Worm (Caenorhabditis elegans) whole organism, L2 larva: ENCODE measurements around the gene H41C03.2.

Experiments used
- C34F6.9 ChIP-seq: fragments of 150-350 bp; optimal IDR thresholded peaks from 2 replicates; lab custom pipeline; 2014; ENCODE audit warnings: missing biosample characterization, missing genetic modification characterization
- F13H6.1 ChIP-seq: sonication (generic microtip); optimal IDR thresholded peaks from 2 replicates; lab custom pipeline; 2016; ENCODE audit warnings: missing genetic modification characterization, missing compliant biosample characterization
- R02D3.7 ChIP-seq: fragments of 150-350 bp; optimal IDR thresholded peaks from 2 replicates; lab custom pipeline; 2014; ENCODE audit warnings: missing biosample characterization, missing genetic modification characterization
- Y55F3AM.14 ChIP-seq: fragments of 200-800 bp; sonication (Bioruptor generic); optimal IDR thresholded peaks from 2 replicates; lab custom pipeline; 2018; ENCODE audit warnings: mild to moderate bottlenecking, missing genetic modification characterization, missing compliant biosample characterization
- ZK546.5 ChIP-seq: sonication (generic microtip); optimal IDR thresholded peaks from 2 replicates; lab custom pipeline; 2017; ENCODE audit warnings: missing biosample characterization, missing genetic modification characterization
- alr-1 ChIP-seq: fragments of 150-350 bp; optimal IDR thresholded peaks from 2 replicates; lab custom pipeline; 2014; ENCODE audit warnings: missing biosample characterization, missing genetic modification characterization
- aly-2 ChIP-seq: fragments of 150-350 bp; optimal IDR thresholded peaks from 2 replicates; lab custom pipeline; 2014; ENCODE audit warnings: missing biosample characterization, missing genetic modification characterization
- ama-1 ChIP-seq: fragments of 150-350 bp; optimal IDR thresholded peaks from 2 replicates; lab custom pipeline; 2018; ENCODE audit warnings: inconsistent platforms
- blmp-1 ChIP-seq: sonication (generic microtip); optimal IDR thresholded peaks from 2 replicates; lab custom pipeline; 2017; ENCODE audit warnings: missing genetic modification characterization, mild to moderate bottlenecking, missing compliant biosample characterization, antibody characterized with exemption, moderate library complexity; ENCODE audit not compliant: insufficient read depth
- ceh-16 ChIP-seq: fragments of 150-350 bp; optimal IDR thresholded peaks from 2 replicates; lab custom pipeline; 2014; ENCODE audit warnings: missing biosample characterization, missing genetic modification characterization
- ceh-82 ChIP-seq: fragments of 150-350 bp; optimal IDR thresholded peaks from 2 replicates; lab custom pipeline; 2014; ENCODE audit warnings: missing biosample characterization, missing genetic modification characterization
- crh-2 ChIP-seq: sonication (generic microtip); optimal IDR thresholded peaks from 2 replicates; lab custom pipeline; 2017; ENCODE audit warnings: missing biosample characterization, missing genetic modification characterization
- dmd-4 ChIP-seq: sonication (generic microtip); optimal IDR thresholded peaks from 2 replicates; lab custom pipeline; 2017; ENCODE audit warnings: missing biosample characterization, missing genetic modification characterization
- egl-27 ChIP-seq: sonication (generic microtip); optimal IDR thresholded peaks from 3 replicates; lab custom pipeline; 2017; ENCODE audit warnings: missing biosample characterization, missing genetic modification reagents, missing genetic modification characterization
- elt-1 ChIP-seq: fragments of 150-350 bp; optimal IDR thresholded peaks from 2 replicates; lab custom pipeline; 2014; ENCODE audit warnings: missing biosample characterization, missing genetic modification characterization
- elt-3 ChIP-seq: sonication (generic microtip); optimal IDR thresholded peaks from 2 replicates; lab custom pipeline; 2017; ENCODE audit warnings: missing biosample characterization, missing genetic modification characterization
- fos-1 ChIP-seq: fragments of 150-350 bp; optimal IDR thresholded peaks from 2 replicates; lab custom pipeline; 2014; ENCODE audit warnings: missing biosample characterization, missing genetic modification characterization
- gmeb-1 ChIP-seq: fragments of 150-350 bp; optimal IDR thresholded peaks from 2 replicates; lab custom pipeline; 2014; ENCODE audit warnings: missing biosample characterization, missing genetic modification characterization
- lin-11 ChIP-seq: fragments of 150-350 bp; sonication (generic microtip); optimal IDR thresholded peaks from 2 replicates; lab custom pipeline; 2014; ENCODE audit warnings: missing biosample characterization, missing genetic modification characterization, inconsistent platforms, mixed read lengths
- lin-13 ChIP-seq: fragments of 150-350 bp; optimal IDR thresholded peaks from 2 replicates; lab custom pipeline; 2014; ENCODE audit warnings: missing biosample characterization, missing genetic modification reagents, missing genetic modification characterization
- lin-39 ChIP-seq: fragments of 150-350 bp; optimal IDR thresholded peaks from 2 replicates; lab custom pipeline; 2014; ENCODE audit warnings: missing biosample characterization, missing genetic modification reagents, missing genetic modification characterization
- lsy-2 ChIP-seq, 2 experiments: fragments of 150-350 bp in 1 of 2; sonication (generic microtip) in 1 of 2; optimal IDR thresholded peaks; 2 replicates each; lab custom pipeline; 2014 to 2017; ENCODE audit warnings: missing biosample characterization in 2 of 2, missing genetic modification characterization in 2 of 2
- mab-5 ChIP-seq: fragments of 150-350 bp; optimal IDR thresholded peaks from 2 replicates; lab custom pipeline; 2014; ENCODE audit warnings: missing biosample characterization, missing genetic modification characterization
- mbf-1 ChIP-seq: sonication (generic microtip); optimal IDR thresholded peaks from 2 replicates; lab custom pipeline; 2017; ENCODE audit warnings: missing biosample characterization, missing genetic modification characterization
- mdl-1 ChIP-seq, 2 experiments: fragments of 150-350 bp in 1 of 2; sonication (generic microtip) in 1 of 2; optimal IDR thresholded peaks; 2 replicates each; lab custom pipeline; 2017; ENCODE audit warnings: missing biosample characterization in 2 of 2, missing genetic modification characterization in 2 of 2
- nhr-10 ChIP-seq: sonication (generic microtip); optimal IDR thresholded peaks from 2 replicates; lab custom pipeline; 2017; ENCODE audit warnings: missing biosample characterization, missing genetic modification characterization
- nhr-11 ChIP-seq: fragments of 150-350 bp; optimal IDR thresholded peaks from 2 replicates; lab custom pipeline; 2014; ENCODE audit warnings: missing biosample characterization, missing genetic modification characterization
- nhr-12 ChIP-seq: fragments of 150-350 bp; optimal IDR thresholded peaks from 2 replicates; lab custom pipeline; 2014; ENCODE audit warnings: missing biosample characterization, missing genetic modification characterization
- nhr-129 ChIP-seq: fragments of 150-350 bp; optimal IDR thresholded peaks from 2 replicates; lab custom pipeline; 2014; ENCODE audit warnings: missing biosample characterization, missing genetic modification characterization
- nhr-21 ChIP-seq: fragments of 150-350 bp; optimal IDR thresholded peaks from 2 replicates; lab custom pipeline; 2014; ENCODE audit warnings: missing biosample characterization, missing genetic modification characterization
- nhr-23 ChIP-seq: fragments of 150-350 bp; optimal IDR thresholded peaks from 2 replicates; lab custom pipeline; 2014; ENCODE audit warnings: missing biosample characterization, missing genetic modification reagents, missing genetic modification characterization
- nhr-237 ChIP-seq: fragments of 150-350 bp; optimal IDR thresholded peaks from 2 replicates; lab custom pipeline; 2014; ENCODE audit warnings: missing biosample characterization, missing genetic modification characterization
- nhr-25 ChIP-seq: fragments of 150-350 bp; sonication (generic microtip); optimal IDR thresholded peaks from 3 replicates; lab custom pipeline; 2014; ENCODE audit warnings: missing biosample characterization, missing genetic modification characterization
- nhr-6 ChIP-seq: fragments of 150-350 bp; optimal IDR thresholded peaks from 2 replicates; lab custom pipeline; 2014; ENCODE audit warnings: missing biosample characterization, missing genetic modification characterization
- nhr-77 ChIP-seq: fragments of 150-350 bp; optimal IDR thresholded peaks from 2 replicates; lab custom pipeline; 2014; ENCODE audit warnings: missing biosample characterization, missing genetic modification characterization
- peb-1 ChIP-seq: fragments of 150-350 bp; optimal IDR thresholded peaks from 2 replicates; lab custom pipeline; 2014; ENCODE audit warnings: missing biosample characterization, missing genetic modification characterization
- sem-4 ChIP-seq: fragments of 150-350 bp; optimal IDR thresholded peaks from 2 replicates; lab custom pipeline; 2014; ENCODE audit warnings: missing biosample characterization, missing genetic modification reagents, missing genetic modification characterization
- skn-1 ChIP-seq: sonication (generic microtip); optimal IDR thresholded peaks from 2 replicates; lab custom pipeline; 2017; ENCODE audit warnings: missing biosample characterization, missing genetic modification characterization
- sma-3 ChIP-seq: sonication (generic microtip); optimal IDR thresholded peaks from 2 replicates; lab custom pipeline; 2016; ENCODE audit warnings: missing genetic modification reagents, missing genetic modification characterization, missing compliant biosample characterization
- sma-9 ChIP-seq, 2 experiments: fragments of 150-350 bp in 1 of 2; sonication (generic microtip) in 1 of 2; optimal IDR thresholded peaks; 2 replicates each; lab custom pipeline; 2014 to 2016; ENCODE audit warnings: missing genetic modification characterization in 2 of 2, mild to moderate bottlenecking in 1 of 2, missing biosample characterization in 1 of 2, missing compliant biosample characterization in 1 of 2, missing genetic modification reagents in 1 of 2, moderate library complexity in 1 of 2
- snpc-4 ChIP-seq: fragments of 150-350 bp; optimal IDR thresholded peaks from 2 replicates; lab custom pipeline; 2014; ENCODE audit warnings: missing biosample characterization, missing genetic modification characterization
- unc-39 ChIP-seq: fragments of 150-350 bp; optimal IDR thresholded peaks from 2 replicates; lab custom pipeline; 2014; ENCODE audit warnings: missing biosample characterization, missing genetic modification characterization
- unc-55 ChIP-seq: fragments of 150-350 bp; sonication (generic microtip); optimal IDR thresholded peaks from 3 replicates; lab custom pipeline; 2014; ENCODE audit warnings: missing biosample characterization, missing genetic modification reagents, missing genetic modification characterization
- unc-62 ChIP-seq: fragments of 150-350 bp; optimal IDR thresholded peaks from 2 replicates; lab custom pipeline; 2014; ENCODE audit warnings: missing biosample characterization, missing genetic modification reagents, missing genetic modification characterization
- zag-1 ChIP-seq: fragments of 150-350 bp; optimal IDR thresholded peaks from 2 replicates; lab custom pipeline; 2014; ENCODE audit warnings: missing biosample characterization, missing genetic modification characterization
- ztf-1 ChIP-seq: fragments of 200-800 bp; sonication (Bioruptor generic); conservative IDR thresholded peaks from 2 replicates; pipeline ENCODE4 v1.3.6; 2022; ENCODE audit warnings: missing genetic modification characterization, missing compliant biosample characterization
- ztf-11 ChIP-seq: sonication (generic microtip); optimal IDR thresholded peaks from 2 replicates; lab custom pipeline; 2017; ENCODE audit warnings: missing biosample characterization, missing genetic modification characterization
- ztf-4 ChIP-seq: fragments of 150-350 bp; optimal IDR thresholded peaks from 2 replicates; lab custom pipeline; 2014; ENCODE audit warnings: missing biosample characterization, missing genetic modification characterization

The H41C03.2 gene

DNA sequence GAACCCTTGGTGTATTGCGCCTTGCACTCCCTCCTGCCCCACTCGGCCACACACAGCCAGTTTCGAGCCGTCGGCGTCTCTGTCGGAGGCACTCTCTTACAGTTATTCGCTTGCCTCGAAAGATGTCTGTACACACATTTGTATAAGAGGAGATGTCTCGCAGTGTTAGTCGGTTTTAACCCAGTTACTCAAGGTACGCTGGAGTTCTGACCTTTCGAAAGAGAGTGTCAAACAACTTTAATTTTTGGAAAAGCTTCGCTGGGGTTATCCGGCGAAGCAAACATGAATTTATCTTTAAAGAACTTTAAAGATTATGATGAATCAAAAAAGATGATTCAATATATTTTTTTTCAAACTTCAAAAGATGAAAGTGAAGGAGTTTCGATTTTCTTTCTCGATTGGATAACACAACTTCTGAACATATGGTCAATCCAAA is 7.2 kb downstream of the H41C03.2 start:
- TF ChIP-seq unc-39 (tag; lab: Kevin White, UChicago) (peak; percentile 63), snpc-4 (peak; percentile 100), F13H6.1 (tag; lab: Kevin White, UChicago) (peak; percentile 99), ztf-1 (GFP tag; lab: Robert Waterston, UW) (0 out of 2 replicates have a peak, but pooled peaks have one; percentile 81), zag-1 (tag; lab: Kevin White, UChicago) (peak; percentile 99), nhr-21 (peak; percentile 99), aly-2 (tag; lab: Kevin White, UChicago) (peak; percentile 94), sma-3 (GFP tag; lab: Kevin White, UChicago) (peak; percentile 99), ama-1 (peak; percentile 100), nhr-77 (tag; lab: Kevin White, UChicago) (peak; percentile 93), blmp-1 (peak; percentile 82), Y55F3AM.14 (peak; percentile 97), nhr-12 (tag; lab: Kevin White, UChicago) (peak; percentile 59), sma-9 (GFP tag; optimal IDR thresholded peaks at IDR 0.05; lab: Kevin White, UChicago) (peak; percentile 98), sma-9 (tag; optimal IDR thresholded peaks at IDR 0.05; lab: Kevin White, UChicago) (peak; percentile 71), R02D3.7 (tag; lab: Kevin White, UChicago) (peak; percentile 83), skn-1 (tag; lab: Kevin White, UChicago) (peak; percentile 81), nhr-10 (tag; lab: Kevin White, UChicago) (peak; percentile 97), sem-4 (tag; lab: Kevin White, UChicago) (peak; percentile 99), fos-1 (tag; lab: Kevin White, UChicago) (peak; percentile 98), nhr-237 (tag; lab: Kevin White, UChicago) (peak; percentile 95), crh-2 (tag; lab: Kevin White, UChicago) (peak; percentile 99), dmd-4 (tag; lab: Kevin White, UChicago) (peak; percentile 79), ztf-4 (tag; lab: Kevin White, UChicago) (peak; percentile 99), gmeb-1 (tag; lab: Kevin White, UChicago) (peak; percentile 95), nhr-11 (tag; lab: Kevin White, UChicago) (peak; percentile 88), lsy-2 (tag; optimal IDR thresholded peaks at IDR 0.05; lab: Kevin White, UChicago) (peak; percentile 97), lin-11 (peak; percentile 99), C34F6.9 (peak; percentile 100), ZK546.5 (tag; lab: Kevin White, UChicago) (peak; percentile 85), nhr-25 (tag; lab: Kevin White, UChicago) (peak; percentile 99), ceh-82 (tag; lab: Kevin White, UChicago) (peak; percentile 90), nhr-6 (tag; lab: Kevin White, UChicago) (peak; percentile 98), mab-5 (tag; lab: Kevin White, UChicago) (peak; percentile 98), lin-39 (peak; percentile 96), lin-13 (GFP tag; lab: Kevin White, UChicago) (peak; percentile 98), unc-55 (peak; percentile 99), elt-1 (tag; lab: Kevin White, UChicago) (peak; percentile 45), mbf-1 (tag; lab: Kevin White, UChicago) (peak; percentile 64), ceh-16 (tag; lab: Kevin White, UChicago) (peak; percentile 96), nhr-129 (tag; lab: Kevin White, UChicago) (peak; percentile 99), peb-1 (no peak), egl-27 (tag; lab: Kevin White, UChicago) (peak; percentile 99), ztf-11 (peak; percentile 85), nhr-23 (tag; lab: Kevin White, UChicago) (no peak), mdl-1 (tag; optimal IDR thresholded peaks at IDR 0.05; lab: Kevin White, UChicago) (peak; percentile 92 to 93), alr-1 (tag; lab: Kevin White, UChicago) (no peak), unc-62 (GFP tag; lab: Kevin White, UChicago) (peak; percentile 83), elt-3 (no peak)
